Fruit fly (Drosophila melanogaster): ENCODE data around the gene ex.
"Not testable (repeated sequence)": the region's sequence is repeated elsewhere in the genome, so short reads cannot be mapped to it uniquely, and the experiment has no call there.

Gene ex

DNA sequence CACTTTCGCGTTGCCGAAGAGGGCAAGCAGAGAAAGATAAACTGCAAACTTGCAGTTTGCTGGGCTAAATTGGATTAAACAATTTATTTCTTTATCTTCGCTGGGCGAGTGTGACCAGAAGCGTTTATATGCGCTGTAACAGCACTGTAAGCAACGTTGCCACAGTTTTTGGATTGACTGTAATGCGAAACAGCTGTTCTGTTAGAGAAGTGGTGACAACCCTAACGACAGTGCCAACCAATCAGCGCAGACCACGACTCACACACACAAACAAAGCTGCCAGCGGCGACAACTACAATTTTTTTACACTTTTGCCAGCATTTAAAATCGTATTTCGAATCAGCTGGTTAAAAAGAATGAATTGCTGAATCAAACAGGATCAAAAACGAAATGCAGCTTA is 21.8 kb downstream of the ex start, which contains the start of the genes crq and shv (continued):
- TF ChIP-seq MTF-1 (GFP tag; optimal IDR thresholded peaks at IDR 0.05; ENCODE audit: borderline replicate concordance) (no peak), CG4617 (GFP tag; optimal IDR thresholded peaks at IDR 0.05; ENCODE audit: borderline replicate concordance) (peak; percentile 72), Nf-YC (tag; optimal IDR thresholded peaks at IDR 0.05) (peak; percentile 100), zen2 (GFP tag; IDR thresholded peaks at IDR 0.05; ENCODE audit: partially characterized antibody) (peak; percentile 43; the same call in 2 of the 3 replicates), Med (GFP tag) (peak; percentile 72), CG17186 (GFP tag; optimal IDR thresholded peaks at IDR 0.05) (peak; percentile 99), CG11456 (GFP tag; IDR thresholded peaks at IDR 0.05) (no peak), yki (optimal IDR thresholded peaks at IDR 0.05) (no peak), Myb (GFP tag; optimal IDR thresholded peaks at IDR 0.05) (peak; percentile 54), Opbp (GFP tag; IDR thresholded peaks at IDR 0.05; ENCODE audit: partially characterized antibody) (peak; percentile 36; the same call in 1 of the 3 replicates), CG17802 (tag; optimal IDR thresholded peaks at IDR 0.05) (no peak), CG16813 (GFP tag; IDR thresholded peaks at IDR 0.05; ENCODE audit: partially characterized antibody) (0 out of 3 replicates have a peak, but pooled peaks have one; percentile 20), Elba2 (GFP tag; optimal IDR thresholded peaks at IDR 0.05) (peak; percentile 63), cg (GFP tag; optimal IDR thresholded peaks at IDR 0.05) (peak; percentile 89), hbn (GFP tag; IDR thresholded peaks at IDR 0.05; ENCODE audit: partially characterized antibody) (peak; percentile 35; the same call in 1 of the 2 replicates), org-1 (GFP tag; optimal IDR thresholded peaks at IDR 0.05) (no peak), CG33557 (GFP tag; optimal IDR thresholded peaks at IDR 0.05) (peak; percentile 32), stwl (tag; optimal IDR thresholded peaks at IDR 0.05) (peak; percentile 95), nom (GFP tag; optimal IDR thresholded peaks at IDR 0.05) (no peak), MESR4 (GFP tag; optimal IDR thresholded peaks at IDR 0.05) (peak; percentile 72), CG34376 (GFP tag; optimal IDR thresholded peaks at IDR 0.05) (no peak), Dp (GFP tag; optimal IDR thresholded peaks at IDR 0.05) (peak; percentile 47), CG9797 (GFP tag; optimal IDR thresholded peaks at IDR 0.05) (peak; percentile 85), tio (GFP tag; optimal IDR thresholded peaks at IDR 0.05) (no peak)

DNA sequence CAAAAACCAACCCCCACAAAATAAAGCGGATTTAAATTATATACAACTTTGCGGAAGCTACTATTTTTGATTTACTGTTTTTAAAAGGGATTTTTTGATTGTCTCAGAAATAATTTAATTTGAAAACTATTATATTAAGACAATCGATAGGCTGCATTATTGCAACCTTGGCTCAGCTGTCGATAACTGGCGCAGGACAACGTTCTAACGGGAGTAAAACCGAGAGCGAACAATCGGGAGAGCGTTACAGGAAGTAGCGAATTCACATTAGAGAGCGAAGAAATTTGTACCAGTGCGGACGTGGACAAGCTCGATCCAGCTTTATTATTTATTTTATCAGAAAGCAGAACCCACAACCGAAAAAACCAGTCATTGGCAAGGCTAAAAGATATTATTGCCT is 24.2 kb downstream of the ex start, which contains the start of gene CG4133:
TSS of gene CG4133 (plus strand) at position 258 of the 400 bp plus-strand sequence.
- TF ChIP-seq Scr (GFP tag; IDR thresholded peaks at IDR 0.05; ENCODE audit: partially characterized antibody) (peak; percentile 35; the same call in 1 of the 2 replicates), Opbp (GFP tag; IDR thresholded peaks at IDR 0.05; ENCODE audit: partially characterized antibody) (peak; percentile 20; the same call in 1 of the 3 replicates), CG2116 (GFP tag; optimal IDR thresholded peaks at IDR 0.05) (peak; percentile 86), Dref (GFP tag; IDR thresholded peaks at IDR 0.05) (peak; percentile 56), CG16813 (GFP tag; IDR thresholded peaks at IDR 0.05; ENCODE audit: partially characterized antibody) (peak; percentile 36; the same call in 1 of the 3 replicates), Trl (optimal IDR thresholded peaks at IDR 0.05) (peak; percentile 4 to 45)
- not testable (repeated sequence) for TF ChIP-seq Trl (GFP tag; optimal IDR thresholded peaks at IDR 0.05)

DNA sequence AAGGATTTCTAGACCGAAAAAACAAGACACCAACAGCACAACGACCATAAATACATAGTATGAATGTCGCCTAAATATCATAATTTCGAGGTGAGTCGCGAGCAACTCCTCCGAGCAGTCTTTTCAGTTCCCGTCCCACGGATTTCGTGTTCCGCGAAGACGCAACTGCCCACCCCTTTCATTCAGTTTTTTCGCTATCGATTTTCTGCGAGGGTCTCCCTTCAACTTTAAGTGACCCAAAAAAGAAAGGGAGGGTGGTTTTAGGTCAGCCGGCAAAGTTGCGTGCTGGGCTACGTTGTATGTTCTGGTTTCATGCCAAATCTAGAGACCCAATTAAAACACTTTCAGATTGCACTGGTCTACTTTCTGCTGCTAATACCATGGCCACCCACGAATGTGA is 24.7 kb downstream of the ex start:
- TF ChIP-seq HLHmδ (GFP tag; optimal IDR thresholded peaks at IDR 0.05) (no peak), Lim3 (GFP tag; IDR thresholded peaks at IDR 0.05) (no peak), exex (tag; optimal IDR thresholded peaks at IDR 0.05) (no peak), onecut (GFP tag; IDR thresholded peaks at IDR 0.05) (peak; percentile 97), Doc3 (GFP tag; IDR thresholded peaks at IDR 0.05; ENCODE audit: partially characterized antibody) (no peak), pros (GFP tag; optimal IDR thresholded peaks at IDR 0.05) (peak; percentile 38), ssp (GFP tag; IDR thresholded peaks at IDR 0.05) (no peak), CG14014 (GFP tag; IDR thresholded peaks at IDR 0.05) (no peak), CG9817 (tag; optimal IDR thresholded peaks at IDR 0.05) (no peak), chif (GFP tag; optimal IDR thresholded peaks at IDR 0.05) (no peak), pzg (GFP tag; optimal IDR thresholded peaks at IDR 0.05) (no peak), CG12659 (GFP tag; optimal IDR thresholded peaks at IDR 0.05) (no peak), Rfx (GFP tag; IDR thresholded peaks at IDR 0.05) (no peak), CG42726 (GFP tag; IDR thresholded peaks at IDR 0.05; ENCODE audit: partially characterized antibody) (no peak)
